Worm (Caenorhabditis elegans) whole organism, L4 larva: ENCODE results near the gene ZK938.12.

ENCODE experiments used
- F44E2.7 ChIP-seq: fragments of 200-800 bp; sonication (Bioruptor generic); IDR thresholded peaks from 2 replicates; pipeline ENCODE4 v2.1.2; 2022; ENCODE audit warnings: missing genetic modification characterization, missing compliant biosample characterization
- F49E8.2 ChIP-seq: sonication (generic microtip); optimal IDR thresholded peaks from 2 replicates; lab custom pipeline; 2016; ENCODE audit warnings: missing compliant biosample characterization, mild to moderate bottlenecking, missing genetic modification characterization, borderline replicate concordance
- R02D3.7 ChIP-seq: fragments of 150-350 bp; sonication (generic microtip); optimal IDR thresholded peaks from 3 replicates; lab custom pipeline; 2014; ENCODE audit warnings: missing biosample characterization, missing genetic modification characterization
- T26A8.4 ChIP-seq: fragments of 200-800 bp; sonication (Bioruptor generic); IDR thresholded peaks from 2 replicates; pipeline ENCODE4 v1.3.6; 2022; ENCODE audit warnings: missing genetic modification characterization, missing compliant biosample characterization
- Y105C5A.15 ChIP-seq: fragments of 200-800 bp; sonication (Bioruptor generic); IDR thresholded peaks from 2 replicates; pipeline ENCODE4 v1.3.6; 2022; ENCODE audit warnings: missing genetic modification characterization, missing compliant biosample characterization
- Y48G9A.11 ChIP-seq: fragments of 200-800 bp; sonication (Bioruptor generic); IDR thresholded peaks from 2 replicates; pipeline ENCODE4 v1.3.6; 2022; ENCODE audit warnings: missing genetic modification reagents, missing genetic modification characterization, missing compliant biosample characterization
- aha-1 ChIP-seq: fragments of 150-350 bp; peaks from one replicate; lab custom pipeline; 2014; ENCODE audit warnings: missing biosample characterization, missing genetic modification characterization
- aly-2 ChIP-seq: sonication (generic microtip); optimal IDR thresholded peaks from 2 replicates; lab custom pipeline; 2018; ENCODE audit warnings: missing biosample characterization, missing genetic modification characterization
- ceh-20 ChIP-seq: fragments of 200-800 bp; sonication (Bioruptor generic); IDR thresholded peaks from 2 replicates; pipeline ENCODE4 v1.3.6; 2022; ENCODE audit warnings: missing genetic modification reagents, missing genetic modification characterization, missing compliant biosample characterization
- ceh-44 ChIP-seq: fragments of 200-800 bp; sonication (Bioruptor generic); IDR thresholded peaks from 2 replicates; pipeline ENCODE4 v1.3.6; 2022; ENCODE audit warnings: missing genetic modification reagents, missing genetic modification characterization, missing compliant biosample characterization
- ceh-62 ChIP-seq: sonication (generic microtip); optimal IDR thresholded peaks from 2 replicates; lab custom pipeline; 2017; ENCODE audit warnings: missing biosample characterization, missing genetic modification characterization
- ces-1 ChIP-seq: fragments of 150-350 bp; sonication (generic microtip); optimal IDR thresholded peaks from 4 replicates; lab custom pipeline; 2014; ENCODE audit warnings: missing biosample characterization, missing genetic modification reagents, missing genetic modification characterization
- cey-2 ChIP-seq: sonication (generic microtip); optimal IDR thresholded peaks from 3 replicates; lab custom pipeline; 2017; ENCODE audit warnings: missing genetic modification characterization, mild to moderate bottlenecking, missing compliant biosample characterization, antibody characterized with exemption, borderline replicate concordance; ENCODE audit not compliant: insufficient read depth
- daf-12 ChIP-seq: fragments of 150-350 bp; optimal IDR thresholded peaks from 2 replicates; lab custom pipeline; 2014; ENCODE audit warnings: missing biosample characterization, missing genetic modification reagents, missing genetic modification characterization
- daf-16 ChIP-seq, 3 experiments: sonication (generic microtip); optimal IDR thresholded peaks; 2 replicates each; lab custom pipeline; 2016 to 2017; ENCODE audit warnings: missing genetic modification characterization in 3 of 3, missing genetic modification reagents in 3 of 3, mild to moderate bottlenecking in 2 of 3, missing compliant biosample characterization in 2 of 3, missing biosample characterization in 1 of 3, moderate library complexity in 1 of 3
- daf-8 ChIP-seq: fragments of 200-800 bp; sonication (Bioruptor generic); IDR thresholded peaks from 2 replicates; pipeline ENCODE4 v1.3.6; 2022; ENCODE audit warnings: missing genetic modification characterization, missing compliant biosample characterization
- dmd-6 ChIP-seq: fragments of 200-800 bp; sonication (Bioruptor generic); IDR thresholded peaks from 2 replicates; pipeline ENCODE4 v1.3.6; 2022; ENCODE audit warnings: missing genetic modification reagents, missing genetic modification characterization, missing compliant biosample characterization
- duxl-1 ChIP-seq: sonication (generic microtip); optimal IDR thresholded peaks from 2 replicates; lab custom pipeline; 2016; ENCODE audit warnings: mild to moderate bottlenecking, missing genetic modification characterization, moderate library complexity, missing compliant biosample characterization; ENCODE audit not compliant: poor library complexity
- dve-1 ChIP-seq: sonication (generic microtip); optimal IDR thresholded peaks from 2 replicates; lab custom pipeline; 2017; ENCODE audit warnings: antibody characterized with exemption, mild to moderate bottlenecking, missing genetic modification characterization, missing compliant biosample characterization; ENCODE audit not compliant: insufficient read depth
- egl-43 ChIP-seq: fragments of 200-800 bp; sonication (Bioruptor generic); IDR thresholded peaks from 2 replicates; pipeline ENCODE4 v1.3.6; 2022; ENCODE audit warnings: missing genetic modification reagents, missing genetic modification characterization, missing compliant biosample characterization
- gei-8 ChIP-seq: fragments of 200-800 bp; sonication (Bioruptor generic); optimal IDR thresholded peaks from 2 replicates; lab custom pipeline; 2018; ENCODE audit warnings: mild to moderate bottlenecking, missing genetic modification characterization, missing compliant biosample characterization
- hlh-11 ChIP-seq: fragments of 200-800 bp; sonication (Bioruptor generic); optimal IDR thresholded peaks from 2 replicates; lab custom pipeline; 2018; ENCODE audit warnings: mild to moderate bottlenecking, missing genetic modification characterization, missing compliant biosample characterization
- hlh-30 ChIP-seq: sonication (generic microtip); optimal IDR thresholded peaks from 2 replicates; lab custom pipeline; 2017; ENCODE audit warnings: antibody characterized with exemption, mild to moderate bottlenecking, missing genetic modification characterization, missing compliant biosample characterization; ENCODE audit not compliant: insufficient read depth
- hmg-1.1 ChIP-seq: fragments of 200-800 bp; sonication (Bioruptor generic); IDR thresholded peaks from 2 replicates; pipeline ENCODE4 v1.3.6; 2022; ENCODE audit warnings: missing genetic modification reagents, missing genetic modification characterization, missing compliant biosample characterization
- lim-7 ChIP-seq: fragments of 200-800 bp; sonication (Bioruptor generic); IDR thresholded peaks from 2 replicates; pipeline ENCODE4 v1.3.6; 2022; ENCODE audit warnings: missing genetic modification characterization, missing compliant biosample characterization
- lin-15B ChIP-seq: fragments of 150-350 bp; sonication (generic microtip); optimal IDR thresholded peaks from 3 replicates; lab custom pipeline; 2014; ENCODE audit warnings: missing biosample characterization, missing genetic modification characterization
- madf-5 ChIP-seq, 2 experiments: fragments of 200-800 bp; sonication (Bioruptor generic); IDR thresholded peaks; 2 replicates each; pipeline ENCODE4 v1.3.6; 2022; ENCODE audit warnings: missing compliant biosample characterization in 2 of 2, missing genetic modification characterization in 2 of 2
- mdl-1 ChIP-seq, 2 experiments: fragments of 150-350 bp in 1 of 2; sonication (generic microtip) in 1 of 2; optimal IDR thresholded peaks; 2 replicates each; lab custom pipeline; 2014 to 2017; ENCODE audit warnings: missing biosample characterization in 2 of 2, missing genetic modification characterization in 2 of 2
- mxl-3 ChIP-seq: fragments of 200-800 bp; sonication (Bioruptor generic); optimal IDR thresholded peaks from 2 replicates; lab custom pipeline; 2018; ENCODE audit warnings: mild to moderate bottlenecking, missing genetic modification characterization, missing compliant biosample characterization
- nhr-102 ChIP-seq: sonication (generic microtip); optimal IDR thresholded peaks from 2 replicates; lab custom pipeline; 2016; ENCODE audit warnings: mild to moderate bottlenecking, missing genetic modification characterization, moderate library complexity, missing compliant biosample characterization
- nhr-11 ChIP-seq: fragments of 150-350 bp; optimal IDR thresholded peaks from 2 replicates; lab custom pipeline; 2014; ENCODE audit warnings: missing biosample characterization, missing genetic modification characterization
- nhr-237 ChIP-seq: sonication (generic microtip); optimal IDR thresholded peaks from 2 replicates; lab custom pipeline; 2017; ENCODE audit warnings: missing biosample characterization, missing genetic modification characterization
- nhr-28 ChIP-seq: fragments of 150-350 bp; optimal IDR thresholded peaks from 2 replicates; lab custom pipeline; 2014; ENCODE audit warnings: missing biosample characterization, missing genetic modification characterization
- nhr-77 ChIP-seq: fragments of 150-350 bp; optimal IDR thresholded peaks from 2 replicates; lab custom pipeline; 2014; ENCODE audit warnings: missing biosample characterization, missing genetic modification characterization
- pqm-1 ChIP-seq: sonication (generic microtip); optimal IDR thresholded peaks from 2 replicates; lab custom pipeline; 2017; ENCODE audit warnings: missing biosample characterization, missing genetic modification characterization
- set-16 ChIP-seq: fragments of 200-800 bp; sonication (Bioruptor generic); IDR thresholded peaks from 2 replicates; pipeline ENCODE4 v1.3.6; 2022; ENCODE audit warnings: missing genetic modification reagents, missing genetic modification characterization, missing compliant biosample characterization
- snpc-4 ChIP-seq: fragments of 150-350 bp; optimal IDR thresholded peaks from 2 replicates; lab custom pipeline; 2014; ENCODE audit warnings: missing biosample characterization, missing genetic modification characterization
- spr-3 ChIP-seq: fragments of 200-800 bp; sonication (Bioruptor generic); optimal IDR thresholded peaks from 2 replicates; lab custom pipeline; 2018; ENCODE audit warnings: mild to moderate bottlenecking, missing genetic modification characterization, missing compliant biosample characterization
- unc-130 ChIP-seq: sonication (generic microtip); optimal IDR thresholded peaks from 2 replicates; lab custom pipeline; 2016; ENCODE audit warnings: missing genetic modification reagents, missing genetic modification characterization, missing compliant biosample characterization
- unc-39 ChIP-seq: sonication (generic microtip); optimal IDR thresholded peaks from 2 replicates; lab custom pipeline; 2017; ENCODE audit warnings: missing biosample characterization, missing genetic modification characterization
- unc-62 ChIP-seq, 3 experiments: fragments of 150-350 bp in 1 of 3; sonication (generic microtip); optimal IDR thresholded peaks in 2 of 3; peaks in 1 of 3; 1 replicate in 1 of 3; 2 replicates in 2 of 3; lab custom pipeline; 2014 to 2017; ENCODE audit warnings: missing biosample characterization in 3 of 3, missing genetic modification characterization in 3 of 3, missing genetic modification reagents in 3 of 3, missing genotype in 1 of 3
- ztf-7 ChIP-seq: fragments of 150-350 bp; optimal IDR thresholded peaks from 2 replicates; lab custom pipeline; 2014; ENCODE audit warnings: missing biosample characterization, missing genetic modification characterization

Gene ZK938.12

ce11 chrII:9800251-9800650, 30.9 kb upstream of the ZK938.12 start, which contains the start of gene cyp-13A5:
TSS of gene cyp-13A5 (minus strand) at chrII:9800362.
- TF ChIP-seq daf-16 (GFP tag; optimal IDR thresholded peaks at IDR 0.05; lab: Kevin White, UChicago) (no peak), daf-16 (tag; optimal IDR thresholded peaks at IDR 0.05; lab: Kevin White, UChicago) (peak; percentile 83), nhr-28 (peak; percentile 89), nhr-77 (tag; lab: Kevin White, UChicago) (peak; percentile 73), hlh-30 (tag; lab: Kevin White, UChicago) (peak; percentile 76), dmd-6 (GFP tag; lab: Robert Waterston, UW) (peak; percentile 82), Y48G9A.11 (GFP tag; lab: Robert Waterston, UW) (no peak), nhr-102 (tag; lab: Kevin White, UChicago) (peak; percentile 64), pqm-1 (tag; lab: Kevin White, UChicago) (peak; percentile 59), madf-5 (GFP tag; IDR thresholded peaks at IDR 0.05; lab: Robert Waterston, UW) (no peak), ceh-20 (GFP tag; lab: Robert Waterston, UW) (peak; percentile 43; the same call in 1 of the 2 replicates), nhr-11 (tag; lab: Kevin White, UChicago) (peak; percentile 19), mdl-1 (tag; optimal IDR thresholded peaks at IDR 0.05; lab: Kevin White, UChicago) (peak in 1 of 2 experiments; percentile 46), unc-62 (GFP tag; optimal IDR thresholded peaks at IDR 0.05 in 1 of 2; lab: Kevin White, UChicago) (peak in 1 of 2 experiments; percentile 77), unc-62 (tag; optimal IDR thresholded peaks at IDR 0.05; lab: Kevin White, UChicago) (no peak), dve-1 (tag; lab: Kevin White, UChicago) (peak; percentile 28), egl-43 (no peak), snpc-4 (no peak), mxl-3 (GFP tag; lab: Kevin White, UChicago) (peak; percentile 26), hlh-11 (tag; lab: Kevin White, UChicago) (peak; percentile 73), Y105C5A.15 (no peak), ztf-7 (tag; lab: Kevin White, UChicago) (no peak)

ce11 chrII:9802642-9803041, 28.5 kb upstream of the ZK938.12 start, which contains the start of gene cyp-13A6:
TSS of gene cyp-13A6 (minus strand) at chrII:9802821.
- TF ChIP-seq hlh-11 (tag; lab: Kevin White, UChicago) (peak; percentile 18), nhr-28 (peak; percentile 63), mxl-3 (GFP tag; lab: Kevin White, UChicago) (no peak), aly-2 (tag; lab: Kevin White, UChicago) (no peak), ceh-44 (no peak), daf-16 (GFP tag; optimal IDR thresholded peaks at IDR 0.05; lab: Kevin White, UChicago) (no peak), daf-16 (tag; optimal IDR thresholded peaks at IDR 0.05; lab: Kevin White, UChicago) (peak; percentile 68), ceh-62 (tag; lab: Kevin White, UChicago) (no peak), lim-7 (GFP tag; lab: Robert Waterston, UW) (no peak), nhr-237 (tag; lab: Kevin White, UChicago) (no peak), dmd-6 (GFP tag; lab: Robert Waterston, UW) (peak; percentile 46; the same call in 1 of the 2 replicates), unc-39 (no peak), F49E8.2 (no peak)

ce11 chrII:9803320-9803719, 27.8 kb upstream of the ZK938.12 start, which contains the start of gene cyp-13A7:
TSS of gene cyp-13A7 (plus strand) at chrII:9803620.
- no peak for TF ChIP-seq hmg-1.1 (GFP tag; lab: Robert Waterston, UW)
- peak; percentile 17 for TF ChIP-seq nhr-28
- peak; percentile 6; the same call in 1 of the 2 replicates for TF ChIP-seq dmd-6 (GFP tag; lab: Robert Waterston, UW)
- TF ChIP-seq, all 104 proteins: peak for 2

ce11 chrII:9807519-9807972, 23.6 kb upstream of the ZK938.12 start, which contains the start of gene cyp-13A8:
TSS of gene cyp-13A8 (minus strand) at chrII:9807569.
- TF ChIP-seq cey-2 (tag; lab: Kevin White, UChicago) = no peak
- no peak for TF ChIP-seq daf-16 (GFP tag; optimal IDR thresholded peaks at IDR 0.05; lab: Kevin White, UChicago)
- TF ChIP-seq daf-16 (tag; optimal IDR thresholded peaks at IDR 0.05; lab: Kevin White, UChicago) = peak; percentile 71
- no peak for TF ChIP-seq gei-8 (GFP tag; lab: Kevin White, UChicago)
- peak; percentile 38 for TF ChIP-seq aha-1 (tag; lab: Kevin White, UChicago)
- no peak for TF ChIP-seq duxl-1 (tag; lab: Kevin White, UChicago)
- peak; percentile 79 for TF ChIP-seq hlh-11 (tag; lab: Kevin White, UChicago)
- no peak for TF ChIP-seq daf-12 (tag; lab: Kevin White, UChicago)
- peak; percentile 90 for TF ChIP-seq dmd-6 (GFP tag; lab: Robert Waterston, UW)
- no peak for TF ChIP-seq daf-8
- TF ChIP-seq snpc-4 = no peak
- TF ChIP-seq lin-15B = no peak
- TF ChIP-seq mdl-1 (tag; optimal IDR thresholded peaks at IDR 0.05; lab: Kevin White, UChicago) = peak in 1 of 2 experiments; percentile 66
- TF ChIP-seq R02D3.7 (tag; lab: Kevin White, UChicago) = no peak
- no peak for TF ChIP-seq spr-3
- peak; percentile 91 for TF ChIP-seq hlh-30 (tag; lab: Kevin White, UChicago)
- no peak for TF ChIP-seq set-16 (GFP tag; lab: Robert Waterston, UW)
- no peak for TF ChIP-seq T26A8.4 (GFP tag; lab: Robert Waterston, UW)
- TF ChIP-seq unc-130 (GFP tag; lab: Kevin White, UChicago) = no peak
- no peak for TF ChIP-seq ces-1 (GFP tag; lab: Kevin White, UChicago)
- TF ChIP-seq mxl-3 (GFP tag; lab: Kevin White, UChicago) = peak; percentile 56
- no peak for TF ChIP-seq F44E2.7 (GFP tag; lab: Robert Waterston, UW)
